Fruit fly (Drosophila melanogaster) whole organism: ENCODE results near the gene syd.

Experiments used
- CG8478 ChIP-seq: fragments of >200 bp; optimal IDR thresholded peaks from 2 replicates; lab custom pipeline; 2018; ENCODE audit warnings: inconsistent platforms
- EcR ChIP-seq, 2 experiments: fragments of >200 bp; optimal IDR thresholded peaks; 2 replicates each; lab custom pipeline; 2017; ENCODE audit warnings: missing biosample characterization in 2 of 2, missing genetic modification characterization in 2 of 2, missing genetic modification reagents in 2 of 2
- pan ChIP-seq: fragments of >200 bp; optimal IDR thresholded peaks from 2 replicates; lab custom pipeline; 2017
- psq ChIP-seq: fragments of >200 bp; optimal IDR thresholded peaks from 2 replicates; lab custom pipeline; 2017
- usp ChIP-seq: fragments of >200 bp; optimal IDR thresholded peaks from 2 replicates; lab custom pipeline; 2017; ENCODE audit warnings: missing biosample characterization, missing genetic modification characterization, mixed read lengths

- TF ChIP-seq CG8478 (lab: Kevin White, UChicago) (no peak), psq (lab: Kevin White, UChicago) (no peak), usp (GFP tag; lab: Kevin White, UChicago) (no peak), pan (lab: Kevin White, UChicago) (no peak), EcR (GFP tag; optimal IDR thresholded peaks at IDR 0.05; lab: Kevin White, UChicago) (no peak)
Measured at dm6 chr3L:7942403-7942952, 6.6 kb upstream of the syd start.
